Worm (Caenorhabditis elegans) whole organism, L2 larva: Measurements from ENCODE around the gene pgm-2.
A peak's percentile ranks its signal among the peaks of the same experiment; 100 is the strongest.

ENCODE experiments used
- C34F6.9 ChIP-seq: fragments of 150-350 bp; optimal IDR thresholded peaks from 2 replicates; lab custom pipeline; 2014; ENCODE audit warnings: missing biosample characterization, missing genetic modification characterization
- F13H6.1 ChIP-seq: sonication (generic microtip); optimal IDR thresholded peaks from 2 replicates; lab custom pipeline; 2016; ENCODE audit warnings: missing genetic modification characterization, missing compliant biosample characterization
- R02D3.7 ChIP-seq: fragments of 150-350 bp; optimal IDR thresholded peaks from 2 replicates; lab custom pipeline; 2014; ENCODE audit warnings: missing biosample characterization, missing genetic modification characterization
- Y55F3AM.14 ChIP-seq: fragments of 200-800 bp; sonication (Bioruptor generic); optimal IDR thresholded peaks from 2 replicates; lab custom pipeline; 2018; ENCODE audit warnings: mild to moderate bottlenecking, missing genetic modification characterization, missing compliant biosample characterization
- ZK546.5 ChIP-seq: sonication (generic microtip); optimal IDR thresholded peaks from 2 replicates; lab custom pipeline; 2017; ENCODE audit warnings: missing biosample characterization, missing genetic modification characterization
- blmp-1 ChIP-seq: sonication (generic microtip); optimal IDR thresholded peaks from 2 replicates; lab custom pipeline; 2017; ENCODE audit warnings: missing genetic modification characterization, mild to moderate bottlenecking, missing compliant biosample characterization, antibody characterized with exemption, moderate library complexity; ENCODE audit not compliant: insufficient read depth
- ceh-16 ChIP-seq: fragments of 150-350 bp; optimal IDR thresholded peaks from 2 replicates; lab custom pipeline; 2014; ENCODE audit warnings: missing biosample characterization, missing genetic modification characterization
- ceh-82 ChIP-seq: fragments of 150-350 bp; optimal IDR thresholded peaks from 2 replicates; lab custom pipeline; 2014; ENCODE audit warnings: missing biosample characterization, missing genetic modification characterization
- crh-2 ChIP-seq: sonication (generic microtip); optimal IDR thresholded peaks from 2 replicates; lab custom pipeline; 2017; ENCODE audit warnings: missing biosample characterization, missing genetic modification characterization
- dmd-4 ChIP-seq: sonication (generic microtip); optimal IDR thresholded peaks from 2 replicates; lab custom pipeline; 2017; ENCODE audit warnings: missing biosample characterization, missing genetic modification characterization
- egl-27 ChIP-seq: sonication (generic microtip); optimal IDR thresholded peaks from 3 replicates; lab custom pipeline; 2017; ENCODE audit warnings: missing biosample characterization, missing genetic modification reagents, missing genetic modification characterization
- elt-1 ChIP-seq: fragments of 150-350 bp; optimal IDR thresholded peaks from 2 replicates; lab custom pipeline; 2014; ENCODE audit warnings: missing biosample characterization, missing genetic modification characterization
- elt-3 ChIP-seq: sonication (generic microtip); optimal IDR thresholded peaks from 2 replicates; lab custom pipeline; 2017; ENCODE audit warnings: missing biosample characterization, missing genetic modification characterization
- fos-1 ChIP-seq: fragments of 150-350 bp; optimal IDR thresholded peaks from 2 replicates; lab custom pipeline; 2014; ENCODE audit warnings: missing biosample characterization, missing genetic modification characterization
- gmeb-1 ChIP-seq: fragments of 150-350 bp; optimal IDR thresholded peaks from 2 replicates; lab custom pipeline; 2014; ENCODE audit warnings: missing biosample characterization, missing genetic modification characterization
- lin-11 ChIP-seq: fragments of 150-350 bp; sonication (generic microtip); optimal IDR thresholded peaks from 2 replicates; lab custom pipeline; 2014; ENCODE audit warnings: missing biosample characterization, missing genetic modification characterization, inconsistent platforms, mixed read lengths
- lin-13 ChIP-seq: fragments of 150-350 bp; optimal IDR thresholded peaks from 2 replicates; lab custom pipeline; 2014; ENCODE audit warnings: missing biosample characterization, missing genetic modification reagents, missing genetic modification characterization
- lin-39 ChIP-seq: fragments of 150-350 bp; optimal IDR thresholded peaks from 2 replicates; lab custom pipeline; 2014; ENCODE audit warnings: missing biosample characterization, missing genetic modification reagents, missing genetic modification characterization
- lsy-2 ChIP-seq, 2 experiments: fragments of 150-350 bp in 1 of 2; sonication (generic microtip) in 1 of 2; optimal IDR thresholded peaks; 2 replicates each; lab custom pipeline; 2014 to 2017; ENCODE audit warnings: missing biosample characterization in 2 of 2, missing genetic modification characterization in 2 of 2
- mab-5 ChIP-seq: fragments of 150-350 bp; optimal IDR thresholded peaks from 2 replicates; lab custom pipeline; 2014; ENCODE audit warnings: missing biosample characterization, missing genetic modification characterization
- mdl-1 ChIP-seq, 2 experiments: fragments of 150-350 bp in 1 of 2; sonication (generic microtip) in 1 of 2; optimal IDR thresholded peaks; 2 replicates each; lab custom pipeline; 2017; ENCODE audit warnings: missing biosample characterization in 2 of 2, missing genetic modification characterization in 2 of 2
- nhr-10 ChIP-seq: sonication (generic microtip); optimal IDR thresholded peaks from 2 replicates; lab custom pipeline; 2017; ENCODE audit warnings: missing biosample characterization, missing genetic modification characterization
- nhr-11 ChIP-seq: fragments of 150-350 bp; optimal IDR thresholded peaks from 2 replicates; lab custom pipeline; 2014; ENCODE audit warnings: missing biosample characterization, missing genetic modification characterization
- nhr-12 ChIP-seq: fragments of 150-350 bp; optimal IDR thresholded peaks from 2 replicates; lab custom pipeline; 2014; ENCODE audit warnings: missing biosample characterization, missing genetic modification characterization
- nhr-129 ChIP-seq: fragments of 150-350 bp; optimal IDR thresholded peaks from 2 replicates; lab custom pipeline; 2014; ENCODE audit warnings: missing biosample characterization, missing genetic modification characterization
- nhr-21 ChIP-seq: fragments of 150-350 bp; optimal IDR thresholded peaks from 2 replicates; lab custom pipeline; 2014; ENCODE audit warnings: missing biosample characterization, missing genetic modification characterization
- nhr-23 ChIP-seq: fragments of 150-350 bp; optimal IDR thresholded peaks from 2 replicates; lab custom pipeline; 2014; ENCODE audit warnings: missing biosample characterization, missing genetic modification reagents, missing genetic modification characterization
- nhr-237 ChIP-seq: fragments of 150-350 bp; optimal IDR thresholded peaks from 2 replicates; lab custom pipeline; 2014; ENCODE audit warnings: missing biosample characterization, missing genetic modification characterization
- nhr-25 ChIP-seq: fragments of 150-350 bp; sonication (generic microtip); optimal IDR thresholded peaks from 3 replicates; lab custom pipeline; 2014; ENCODE audit warnings: missing biosample characterization, missing genetic modification characterization
- nhr-6 ChIP-seq: fragments of 150-350 bp; optimal IDR thresholded peaks from 2 replicates; lab custom pipeline; 2014; ENCODE audit warnings: missing biosample characterization, missing genetic modification characterization
- nhr-77 ChIP-seq: fragments of 150-350 bp; optimal IDR thresholded peaks from 2 replicates; lab custom pipeline; 2014; ENCODE audit warnings: missing biosample characterization, missing genetic modification characterization
- peb-1 ChIP-seq: fragments of 150-350 bp; optimal IDR thresholded peaks from 2 replicates; lab custom pipeline; 2014; ENCODE audit warnings: missing biosample characterization, missing genetic modification characterization
- sem-4 ChIP-seq: fragments of 150-350 bp; optimal IDR thresholded peaks from 2 replicates; lab custom pipeline; 2014; ENCODE audit warnings: missing biosample characterization, missing genetic modification reagents, missing genetic modification characterization
- skn-1 ChIP-seq: sonication (generic microtip); optimal IDR thresholded peaks from 2 replicates; lab custom pipeline; 2017; ENCODE audit warnings: missing biosample characterization, missing genetic modification characterization
- sma-9 ChIP-seq, 2 experiments: fragments of 150-350 bp in 1 of 2; sonication (generic microtip) in 1 of 2; optimal IDR thresholded peaks; 2 replicates each; lab custom pipeline; 2014 to 2016; ENCODE audit warnings: missing genetic modification characterization in 2 of 2, mild to moderate bottlenecking in 1 of 2, missing biosample characterization in 1 of 2, missing compliant biosample characterization in 1 of 2, missing genetic modification reagents in 1 of 2, moderate library complexity in 1 of 2
- snpc-4 ChIP-seq: fragments of 150-350 bp; optimal IDR thresholded peaks from 2 replicates; lab custom pipeline; 2014; ENCODE audit warnings: missing biosample characterization, missing genetic modification characterization
- unc-39 ChIP-seq: fragments of 150-350 bp; optimal IDR thresholded peaks from 2 replicates; lab custom pipeline; 2014; ENCODE audit warnings: missing biosample characterization, missing genetic modification characterization
- unc-55 ChIP-seq: fragments of 150-350 bp; sonication (generic microtip); optimal IDR thresholded peaks from 3 replicates; lab custom pipeline; 2014; ENCODE audit warnings: missing biosample characterization, missing genetic modification reagents, missing genetic modification characterization
- unc-62 ChIP-seq: fragments of 150-350 bp; optimal IDR thresholded peaks from 2 replicates; lab custom pipeline; 2014; ENCODE audit warnings: missing biosample characterization, missing genetic modification reagents, missing genetic modification characterization
- zag-1 ChIP-seq: fragments of 150-350 bp; optimal IDR thresholded peaks from 2 replicates; lab custom pipeline; 2014; ENCODE audit warnings: missing biosample characterization, missing genetic modification characterization
- ztf-1 ChIP-seq: fragments of 200-800 bp; sonication (Bioruptor generic); conservative IDR thresholded peaks from 2 replicates; pipeline ENCODE4 v1.3.6; 2022; ENCODE audit warnings: missing genetic modification characterization, missing compliant biosample characterization
- ztf-11 ChIP-seq: sonication (generic microtip); optimal IDR thresholded peaks from 2 replicates; lab custom pipeline; 2017; ENCODE audit warnings: missing biosample characterization, missing genetic modification characterization
- ztf-4 ChIP-seq: fragments of 150-350 bp; optimal IDR thresholded peaks from 2 replicates; lab custom pipeline; 2014; ENCODE audit warnings: missing biosample characterization, missing genetic modification characterization

The pgm-2 gene

ce11 chrIII:13272227-13272626 lies 27.0 kb upstream of the pgm-2 start:
- TF ChIP-seq unc-39 (no peak), sem-4 (tag; lab: Kevin White, UChicago) (no peak)
- TF ChIP-seq, all 48 proteins: peak for 0

DNA sequence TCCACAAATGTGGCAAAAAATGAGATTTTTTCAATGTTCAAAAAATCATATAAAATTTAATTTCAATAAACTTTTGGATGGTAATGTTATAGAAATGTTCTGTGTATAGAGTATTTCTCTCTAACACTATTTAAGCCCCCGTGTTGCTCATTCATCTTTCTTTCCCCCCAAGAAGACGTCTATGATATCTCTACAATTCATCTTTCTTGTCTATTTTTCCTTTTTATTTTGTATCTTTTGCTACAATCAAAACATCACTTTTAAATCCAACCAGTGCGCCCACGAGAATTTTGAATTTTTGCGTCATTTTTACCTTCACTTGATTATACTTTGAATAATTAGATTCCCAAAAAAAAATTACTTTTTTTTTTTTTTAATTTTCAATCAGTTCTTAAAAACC lies 26.4 kb upstream of the pgm-2 start:
- TF ChIP-seq sma-9 (GFP tag; optimal IDR thresholded peaks at IDR 0.05; lab: Kevin White, UChicago), result peak; percentile 12
- TF ChIP-seq sma-9 (tag; optimal IDR thresholded peaks at IDR 0.05; lab: Kevin White, UChicago), result no peak
- no peak for TF ChIP-seq nhr-77
- TF ChIP-seq nhr-11, result no peak
- TF ChIP-seq nhr-6 (tag; lab: Kevin White, UChicago), result no peak
- no peak for TF ChIP-seq ceh-16 (tag; lab: Kevin White, UChicago)
- TF ChIP-seq unc-62 (GFP tag; lab: Kevin White, UChicago), result no peak
- no peak for TF ChIP-seq ceh-82 (tag; lab: Kevin White, UChicago)
- peak; percentile 69 for TF ChIP-seq unc-55 (GFP tag; lab: Kevin White, UChicago)
- no peak for TF ChIP-seq elt-1 (tag; lab: Kevin White, UChicago)
- TF ChIP-seq mab-5 (tag; lab: Kevin White, UChicago), result peak; percentile 19
- TF ChIP-seq, all 48 proteins: peak for 3

DNA sequence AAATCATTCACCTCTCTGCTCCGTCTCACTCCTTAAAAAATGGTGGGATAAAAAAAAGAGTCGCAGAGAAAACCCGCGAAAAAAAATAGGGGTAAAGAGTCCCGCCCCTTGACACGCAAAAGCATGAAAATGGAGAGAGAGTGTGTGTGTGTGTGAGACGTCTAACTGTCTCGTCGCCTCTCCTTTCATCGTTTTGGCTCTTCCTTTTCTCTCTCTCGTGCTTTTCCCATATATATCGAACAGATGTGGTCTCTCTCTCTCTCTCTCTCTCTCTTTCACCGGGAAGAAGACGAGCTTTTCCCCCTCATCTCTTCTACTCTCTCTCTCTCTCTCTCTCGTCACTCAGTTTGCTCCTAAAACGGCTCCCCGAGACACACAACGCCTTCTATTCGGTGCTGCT lies 23.4 kb upstream of the pgm-2 start:
- TF ChIP-seq unc-55 (GFP tag; lab: Kevin White, UChicago) (peak; percentile 88), elt-3 (tag; lab: Kevin White, UChicago) (no peak), lin-13 (GFP tag; lab: Kevin White, UChicago) (peak; percentile 42), nhr-25 (no peak), nhr-129 (tag; lab: Kevin White, UChicago) (peak; percentile 84), mdl-1 (tag; optimal IDR thresholded peaks at IDR 0.05; lab: Kevin White, UChicago) (peak; percentile 63 to 67), fos-1 (tag; lab: Kevin White, UChicago) (peak; percentile 69), zag-1 (tag; lab: Kevin White, UChicago) (peak; percentile 86), egl-27 (peak; percentile 47), C34F6.9 (peak; percentile 89), F13H6.1 (tag; lab: Kevin White, UChicago) (peak; percentile 88), nhr-11 (no peak), skn-1 (tag; lab: Kevin White, UChicago) (peak; percentile 38), ztf-4 (tag; lab: Kevin White, UChicago) (peak; percentile 17), ZK546.5 (peak; percentile 2), ceh-16 (tag; lab: Kevin White, UChicago) (no peak), mab-5 (tag; lab: Kevin White, UChicago) (peak; percentile 58), ztf-1 (GFP tag; lab: Robert Waterston, UW) (0 out of 2 replicates have a peak, but pooled peaks have one; percentile 74), nhr-237 (tag; lab: Kevin White, UChicago) (no peak), nhr-21 (tag; lab: Kevin White, UChicago) (peak; percentile 9), Y55F3AM.14 (GFP tag; lab: Kevin White, UChicago) (peak; percentile 74), lsy-2 (tag; optimal IDR thresholded peaks at IDR 0.05; lab: Kevin White, UChicago) (peak; percentile 4 to 76), sma-9 (GFP tag; optimal IDR thresholded peaks at IDR 0.05; lab: Kevin White, UChicago) (peak; percentile 85), sma-9 (tag; optimal IDR thresholded peaks at IDR 0.05; lab: Kevin White, UChicago) (no peak), ztf-11 (tag; lab: Kevin White, UChicago) (no peak), snpc-4 (tag; lab: Kevin White, UChicago) (peak; percentile 35), lin-11 (tag; lab: Kevin White, UChicago) (peak; percentile 2), unc-62 (GFP tag; lab: Kevin White, UChicago) (no peak), crh-2 (tag; lab: Kevin White, UChicago) (peak; percentile 83), nhr-12 (tag; lab: Kevin White, UChicago) (no peak), sem-4 (tag; lab: Kevin White, UChicago) (peak; percentile 74), dmd-4 (no peak), nhr-6 (tag; lab: Kevin White, UChicago) (peak; percentile 53)

DNA sequence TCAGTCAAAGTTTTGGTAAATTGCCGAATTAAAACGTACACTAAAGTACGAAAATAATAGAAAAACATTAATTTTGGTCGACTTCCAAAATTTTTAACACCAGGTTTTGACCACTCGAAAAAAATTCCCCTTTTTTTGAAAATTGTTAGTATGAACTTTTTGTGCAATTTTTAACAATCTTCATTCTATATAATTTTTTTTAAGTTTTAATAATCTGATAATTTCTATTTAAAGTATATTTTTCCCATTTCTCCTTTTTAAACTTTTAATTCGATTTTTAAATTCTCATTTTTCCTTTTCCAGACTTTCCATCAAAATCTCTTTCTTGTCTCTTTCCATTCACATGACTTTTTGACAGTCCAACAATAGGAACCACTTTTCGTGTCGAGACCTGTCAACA lies 22.2 kb upstream of the pgm-2 start, which contains the start of gene unc-64:
unc-64 (plus strand) TSS at position 301 of the 400 bp plus-strand sequence.
- TF ChIP-seq fos-1 (tag; lab: Kevin White, UChicago) (no peak), peb-1 (tag; lab: Kevin White, UChicago) (no peak), lin-11 (tag; lab: Kevin White, UChicago) (no peak), lin-39 (no peak), dmd-4 (no peak), nhr-10 (tag; lab: Kevin White, UChicago) (no peak), gmeb-1 (tag; lab: Kevin White, UChicago) (no peak), ztf-4 (tag; lab: Kevin White, UChicago) (no peak), nhr-11 (no peak), nhr-23 (no peak), nhr-12 (tag; lab: Kevin White, UChicago) (no peak), ZK546.5 (no peak), blmp-1 (tag; lab: Kevin White, UChicago) (no peak), snpc-4 (tag; lab: Kevin White, UChicago) (no peak), ztf-11 (tag; lab: Kevin White, UChicago) (no peak), R02D3.7 (tag; lab: Kevin White, UChicago) (no peak), lsy-2 (tag; optimal IDR thresholded peaks at IDR 0.05; lab: Kevin White, UChicago) (no peak), mab-5 (tag; lab: Kevin White, UChicago) (no peak), sma-9 (GFP tag; optimal IDR thresholded peaks at IDR 0.05; lab: Kevin White, UChicago) (no peak), sma-9 (tag; optimal IDR thresholded peaks at IDR 0.05; lab: Kevin White, UChicago) (no peak)
